Worm (Caenorhabditis elegans) whole organism, early embryonic: Measurements from ENCODE around the gene grd-14.

Source experiments
- B0310.2 ChIP-seq: sonication (generic microtip); optimal IDR thresholded peaks from 2 replicates; lab custom pipeline; 2016; ENCODE audit warnings: mild to moderate bottlenecking, missing genetic modification characterization, missing compliant biosample characterization
- F13C5.2 ChIP-seq: sonication (generic microtip); optimal IDR thresholded peaks from 2 replicates; lab custom pipeline; 2017; ENCODE audit warnings: mild to moderate bottlenecking, missing genetic modification characterization, inconsistent platforms, missing compliant biosample characterization
- ceh-36 ChIP-seq: sonication (generic microtip); optimal IDR thresholded peaks from 2 replicates; lab custom pipeline; 2016; ENCODE audit warnings: missing genetic modification characterization, inconsistent platforms, missing compliant biosample characterization
- flt-1 ChIP-seq: fragments of 200-800 bp; sonication (Bioruptor generic); IDR thresholded peaks from 2 replicates; pipeline ENCODE4 v1.3.6; 2022; ENCODE audit warnings: missing genetic modification characterization, missing compliant biosample characterization

- no peak for TF ChIP-seq flt-1 (GFP tag; lab: Robert Waterston, UW)
- TF ChIP-seq B0310.2 (tag; lab: Kevin White, UChicago): no peak
- no peak for TF ChIP-seq ceh-36
- TF ChIP-seq F13C5.2 (tag; lab: Kevin White, UChicago): no peak
Measured at ce11 chrX:8463889-8464444, 35.9 kb upstream of the grd-14 start.
